Worm (Caenorhabditis elegans) whole organism, L4/young adult: ENCODE results near the gene srj-25.

Source experiments
- W03F9.2 ChIP-seq: fragments of 150-350 bp; optimal IDR thresholded peaks from 2 replicates; lab custom pipeline; 2014; ENCODE audit warnings: missing biosample characterization, missing genetic modification characterization
- dao-5 ChIP-seq: sonication (generic microtip); optimal IDR thresholded peaks from 2 replicates; lab custom pipeline; 2016; ENCODE audit warnings: missing genotype, missing genetic modification characterization, moderate library complexity, missing compliant biosample characterization

- no peak for TF ChIP-seq W03F9.2 (tag; lab: Kevin White, UChicago)
- TF ChIP-seq dao-5 (tag; lab: Kevin White, UChicago), result no peak
Observed at ce11 chrV:748044-748443, 12.0 kb upstream of the srj-25 start, which contains the start of gene sri-4.
